Worm (Caenorhabditis elegans) whole organism, L2 larva: ENCODE data around the gene Y59A8B.24.

ENCODE experiments used
- F13H6.1 ChIP-seq: sonication (generic microtip); optimal IDR thresholded peaks from 2 replicates; lab custom pipeline; 2016; ENCODE audit warnings: missing genetic modification characterization, missing compliant biosample characterization
- ama-1 ChIP-seq: fragments of 150-350 bp; optimal IDR thresholded peaks from 2 replicates; lab custom pipeline; 2018; ENCODE audit warnings: inconsistent platforms
- blmp-1 ChIP-seq: sonication (generic microtip); optimal IDR thresholded peaks from 2 replicates; lab custom pipeline; 2017; ENCODE audit warnings: missing genetic modification characterization, mild to moderate bottlenecking, missing compliant biosample characterization, antibody characterized with exemption, moderate library complexity; ENCODE audit not compliant: insufficient read depth
- lin-39 ChIP-seq: fragments of 150-350 bp; optimal IDR thresholded peaks from 2 replicates; lab custom pipeline; 2014; ENCODE audit warnings: missing biosample characterization, missing genetic modification reagents, missing genetic modification characterization
- mdl-1 ChIP-seq, 2 experiments: fragments of 150-350 bp in 1 of 2; sonication (generic microtip) in 1 of 2; optimal IDR thresholded peaks; 2 replicates each; lab custom pipeline; 2017; ENCODE audit warnings: missing biosample characterization in 2 of 2, missing genetic modification characterization in 2 of 2
- nhr-12 ChIP-seq: fragments of 150-350 bp; optimal IDR thresholded peaks from 2 replicates; lab custom pipeline; 2014; ENCODE audit warnings: missing biosample characterization, missing genetic modification characterization
- nhr-25 ChIP-seq: fragments of 150-350 bp; sonication (generic microtip); optimal IDR thresholded peaks from 3 replicates; lab custom pipeline; 2014; ENCODE audit warnings: missing biosample characterization, missing genetic modification characterization
- sma-9 ChIP-seq, 2 experiments: fragments of 150-350 bp in 1 of 2; sonication (generic microtip) in 1 of 2; optimal IDR thresholded peaks; 2 replicates each; lab custom pipeline; 2014 to 2016; ENCODE audit warnings: missing genetic modification characterization in 2 of 2, mild to moderate bottlenecking in 1 of 2, missing biosample characterization in 1 of 2, missing compliant biosample characterization in 1 of 2, missing genetic modification reagents in 1 of 2, moderate library complexity in 1 of 2
- snpc-4 ChIP-seq: fragments of 150-350 bp; optimal IDR thresholded peaks from 2 replicates; lab custom pipeline; 2014; ENCODE audit warnings: missing biosample characterization, missing genetic modification characterization
- unc-62 ChIP-seq: fragments of 150-350 bp; optimal IDR thresholded peaks from 2 replicates; lab custom pipeline; 2014; ENCODE audit warnings: missing biosample characterization, missing genetic modification reagents, missing genetic modification characterization
- ztf-11 ChIP-seq: sonication (generic microtip); optimal IDR thresholded peaks from 2 replicates; lab custom pipeline; 2017; ENCODE audit warnings: missing biosample characterization, missing genetic modification characterization

DNA sequence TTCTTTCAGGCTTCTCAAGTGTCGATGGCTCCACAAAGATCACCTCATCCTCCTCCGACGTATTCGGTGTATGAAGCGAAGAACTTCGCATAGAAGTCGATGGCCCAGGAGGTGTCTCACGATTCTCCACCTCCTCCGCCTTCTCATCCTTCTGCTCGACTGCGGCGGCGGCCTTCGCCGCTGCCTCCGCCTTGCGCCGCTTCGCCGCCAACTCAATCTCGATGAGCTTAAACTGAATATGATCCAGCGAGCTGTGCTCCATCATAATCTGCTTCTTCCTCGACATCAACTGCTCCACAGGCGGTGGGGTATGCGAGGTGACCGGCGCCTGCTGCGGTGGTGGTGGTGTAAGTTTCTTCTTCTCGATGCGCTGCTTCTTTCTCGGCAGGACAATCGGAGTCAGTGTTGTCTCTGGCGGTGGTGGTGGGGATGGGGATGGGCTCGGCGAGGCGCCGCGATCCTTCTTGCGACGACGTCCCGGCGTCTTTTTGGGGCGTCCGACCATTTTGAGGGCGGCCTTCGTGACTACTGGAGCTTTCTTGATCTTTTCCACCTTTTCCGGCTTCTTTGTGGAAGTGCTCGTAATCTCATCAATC, 7.8 kb upstream of the Y59A8B.24 start:
- no peak for TF ChIP-seq ztf-11 (tag; lab: Kevin White, UChicago)
- TF ChIP-seq ama-1: no peak
- TF ChIP-seq sma-9 (GFP tag; optimal IDR thresholded peaks at IDR 0.05; lab: Kevin White, UChicago): no peak
- no peak for TF ChIP-seq sma-9 (tag; optimal IDR thresholded peaks at IDR 0.05; lab: Kevin White, UChicago)
- TF ChIP-seq lin-39 (tag; lab: Kevin White, UChicago): no peak
- no peak for TF ChIP-seq unc-62 (GFP tag; lab: Kevin White, UChicago)
- TF ChIP-seq F13H6.1: no peak
- TF ChIP-seq snpc-4: no peak
- no peak for TF ChIP-seq blmp-1 (tag; lab: Kevin White, UChicago)
- TF ChIP-seq mdl-1 (tag; optimal IDR thresholded peaks at IDR 0.05; lab: Kevin White, UChicago): no peak
- no peak for TF ChIP-seq nhr-25 (tag; lab: Kevin White, UChicago)
- TF ChIP-seq nhr-12 (tag; lab: Kevin White, UChicago): no peak
